Worm (Caenorhabditis elegans) whole organism, L4/young adult: ENCODE measurements around the gene ZC513.2.

Experiments
- W03F9.2 ChIP-seq: fragments of 150-350 bp; optimal IDR thresholded peaks from 2 replicates; lab custom pipeline; 2014; ENCODE audit warnings: missing biosample characterization, missing genetic modification characterization
- dao-5 ChIP-seq: sonication (generic microtip); optimal IDR thresholded peaks from 2 replicates; lab custom pipeline; 2016; ENCODE audit warnings: missing genotype, missing genetic modification characterization, moderate library complexity, missing compliant biosample characterization
- him-1 ChIP-seq: sonication (generic microtip); optimal IDR thresholded peaks from 2 replicates; lab custom pipeline; 2016; ENCODE audit warnings: missing genotype, missing genetic modification reagents, missing genetic modification characterization, missing compliant biosample characterization

The ZC513.2 gene

ce11 chrV:8090595-8090994, 36.4 kb downstream of the ZC513.2 start, which contains the start of gene str-130:
str-130 (minus strand) TSS chrV:8090695.
- TF ChIP-seq him-1 (tag; lab: Kevin White, UChicago) = no peak
- TF ChIP-seq W03F9.2 (tag; lab: Kevin White, UChicago) = no peak
- no peak for TF ChIP-seq dao-5 (tag; lab: Kevin White, UChicago)

ce11 chrV:8092385-8092784, 38.2 kb downstream of the ZC513.2 start, which contains the start of gene str-129:
str-129 (minus strand) TSS chrV:8092485.
- TF ChIP-seq him-1 (tag; lab: Kevin White, UChicago) = no peak
- TF ChIP-seq W03F9.2 (tag; lab: Kevin White, UChicago) = no peak

ce11 chrV:8095378-8095777, 41.1 kb downstream of the ZC513.2 start, which contains the start of gene str-146:
str-146 (minus strand) TSS chrV:8095478.
- TF ChIP-seq dao-5 (tag; lab: Kevin White, UChicago) = no peak
- no peak for TF ChIP-seq W03F9.2 (tag; lab: Kevin White, UChicago)
- TF ChIP-seq him-1 (tag; lab: Kevin White, UChicago) = no peak

- TF ChIP-seq dao-5 (tag; lab: Kevin White, UChicago) (no peak), W03F9.2 (tag; lab: Kevin White, UChicago) (no peak), him-1 (tag; lab: Kevin White, UChicago) (no peak)
These were observed 44.0 kb downstream of the ZC513.2 start, which contains the start of gene str-145 for ce11 chrV:8098239-8098638. str-145 (minus strand) TSS chrV:8098339.

- TF ChIP-seq him-1 (tag; lab: Kevin White, UChicago) = no peak
- TF ChIP-seq dao-5 (tag; lab: Kevin White, UChicago) = no peak
- TF ChIP-seq W03F9.2 (tag; lab: Kevin White, UChicago) = no peak
These were observed 45.1 kb downstream of the ZC513.2 start, which contains the start of gene sdz-23 for ce11 chrV:8099306-8099705. sdz-23 (plus strand) TSS chrV:8099606.

ce11 chrV:8102960-8103359, 48.7 kb downstream of the ZC513.2 start, which contains the start of gene str-90:
str-90 (plus strand) TSS chrV:8103260.
- TF ChIP-seq dao-5 (tag; lab: Kevin White, UChicago) (no peak), him-1 (tag; lab: Kevin White, UChicago) (no peak), W03F9.2 (tag; lab: Kevin White, UChicago) (no peak)

ce11 chrV:8104473-8104872, 50.2 kb downstream of the ZC513.2 start, which contains the start of gene srlf-16:
srlf-16 (plus strand) TSS chrV:8104773.
- no peak for TF ChIP-seq him-1 (tag; lab: Kevin White, UChicago)
- TF ChIP-seq dao-5 (tag; lab: Kevin White, UChicago) = no peak
- TF ChIP-seq W03F9.2 (tag; lab: Kevin White, UChicago) = no peak
